Worm (Caenorhabditis elegans): ENCODE results near the gene F59D12.2.

Gene F59D12.2

ce11 chrX:15681393-15681792 lies 5.9 kb upstream of the F59D12.2 start, which contains the start of gene gpn-1:
gpn-1 (plus strand) TSS chrX:15681693.
- TF ChIP-seq hmg-4 (GFP tag; optimal IDR thresholded peaks at IDR 0.05), result no peak
- TF ChIP-seq aly-1 (tag; optimal IDR thresholded peaks at IDR 0.05), result no peak
- TF ChIP-seq ets-7 (tag; optimal IDR thresholded peaks at IDR 0.05), result no peak
- TF ChIP-seq hnd-1 (tag; optimal IDR thresholded peaks at IDR 0.05), result no peak
- no peak for TF ChIP-seq ceh-13 (GFP tag; optimal IDR thresholded peaks at IDR 0.05)
- no peak for TF ChIP-seq F13C5.2 (tag; optimal IDR thresholded peaks at IDR 0.05)
- TF ChIP-seq pes-1 (GFP tag; IDR thresholded peaks at IDR 0.05), result no peak
- TF ChIP-seq hmbx-1 (tag; optimal IDR thresholded peaks at IDR 0.05), result no peak
- TF ChIP-seq tra-4 (tag; optimal IDR thresholded peaks at IDR 0.05), result no peak

DNA sequence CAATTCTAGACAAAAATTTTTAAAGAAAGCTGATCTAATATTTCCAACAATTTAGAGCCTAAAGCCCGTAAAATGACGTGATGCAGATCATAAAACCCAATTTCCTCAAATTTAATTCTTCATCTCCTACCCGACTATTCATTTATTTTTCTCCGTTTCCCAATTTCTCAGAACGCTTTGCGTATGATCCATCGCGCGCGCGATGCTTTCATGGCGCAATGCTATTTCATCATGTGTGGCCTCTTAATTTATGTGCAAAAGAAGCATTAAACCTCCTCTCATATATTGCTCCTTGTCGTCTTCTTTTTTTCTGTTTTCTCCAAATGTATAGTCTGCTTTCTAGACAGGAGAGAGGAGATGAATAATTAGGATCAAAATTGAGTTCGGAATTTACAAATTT lies 6.8 kb downstream of the F59D12.2 start:
- TF ChIP-seq ceh-13 (GFP tag; optimal IDR thresholded peaks at IDR 0.05), result no peak
- TF ChIP-seq ets-7 (tag; optimal IDR thresholded peaks at IDR 0.05), result no peak
- TF ChIP-seq F13C5.2 (tag; optimal IDR thresholded peaks at IDR 0.05), result no peak
- TF ChIP-seq tbx-11 (GFP tag; IDR thresholded peaks at IDR 0.05), result no peak
- TF ChIP-seq scrt-1 (GFP tag; IDR thresholded peaks at IDR 0.05), result no peak
- TF ChIP-seq hmg-4 (GFP tag; optimal IDR thresholded peaks at IDR 0.05), result no peak
- no peak for TF ChIP-seq hnd-1 (tag; optimal IDR thresholded peaks at IDR 0.05)
- TF ChIP-seq pes-1 (GFP tag; IDR thresholded peaks at IDR 0.05), result no peak
- no peak for TF ChIP-seq B0310.2 (tag; optimal IDR thresholded peaks at IDR 0.05)
- no peak for TF ChIP-seq tbx-37 (GFP tag; conservative IDR thresholded peaks at IDR 0.05)
- no peak for TF ChIP-seq sea-1 (GFP tag; conservative IDR thresholded peaks at IDR 0.05)
- TF ChIP-seq tra-4 (tag; optimal IDR thresholded peaks at IDR 0.05), result no peak
- TF ChIP-seq flt-1 (GFP tag; IDR thresholded peaks at IDR 0.05), result no peak
- TF ChIP-seq ceh-36 (tag; optimal IDR thresholded peaks at IDR 0.05), result no peak
- TF ChIP-seq hmbx-1 (tag; optimal IDR thresholded peaks at IDR 0.05), result no peak
- no peak for TF ChIP-seq ama-1 (optimal IDR thresholded peaks at IDR 0.05)
- TF ChIP-seq aly-1 (tag; optimal IDR thresholded peaks at IDR 0.05), result no peak

DNA sequence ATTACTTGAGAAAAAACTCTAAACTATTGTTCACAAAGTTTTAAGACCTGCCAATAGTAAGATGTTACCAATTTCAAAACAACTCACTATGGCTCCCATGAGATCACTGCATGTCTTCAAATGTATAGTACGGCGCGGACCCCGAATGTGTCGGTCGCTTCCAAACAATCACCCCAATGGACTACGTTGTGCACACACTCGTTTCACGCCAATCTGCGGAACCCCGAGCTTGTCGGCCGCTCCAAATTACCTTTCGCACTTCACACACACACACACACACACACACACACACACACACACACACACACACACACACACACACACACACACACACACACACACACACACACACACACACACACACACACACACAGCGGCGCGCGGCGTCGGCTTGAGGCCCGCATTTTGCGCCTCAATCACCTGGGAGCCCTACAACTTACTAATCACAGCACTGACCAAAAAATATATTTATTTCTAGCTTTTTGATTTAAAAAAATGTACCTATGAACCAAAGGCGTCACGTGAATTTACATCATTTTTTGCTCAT lies 7.4 kb downstream of the F59D12.2 start:
- no peak for TF ChIP-seq ceh-13 (GFP tag; optimal IDR thresholded peaks at IDR 0.05)
- TF ChIP-seq ceh-36 (tag; optimal IDR thresholded peaks at IDR 0.05), result no peak
- TF ChIP-seq flt-1 (GFP tag; IDR thresholded peaks at IDR 0.05), result no peak
- TF ChIP-seq hmbx-1 (tag; optimal IDR thresholded peaks at IDR 0.05), result no peak
- no peak for TF ChIP-seq ama-1 (optimal IDR thresholded peaks at IDR 0.05)
- no peak for TF ChIP-seq ets-7 (tag; optimal IDR thresholded peaks at IDR 0.05)
- no peak for TF ChIP-seq scrt-1 (GFP tag; IDR thresholded peaks at IDR 0.05)
- TF ChIP-seq tbx-37 (GFP tag; conservative IDR thresholded peaks at IDR 0.05), result no peak
- TF ChIP-seq F13C5.2 (tag; optimal IDR thresholded peaks at IDR 0.05), result no peak
- TF ChIP-seq tra-4 (tag; optimal IDR thresholded peaks at IDR 0.05), result no peak
- no peak for TF ChIP-seq sea-1 (GFP tag; conservative IDR thresholded peaks at IDR 0.05)
- no peak for TF ChIP-seq aly-1 (tag; optimal IDR thresholded peaks at IDR 0.05)
- no peak for TF ChIP-seq hmg-4 (GFP tag; optimal IDR thresholded peaks at IDR 0.05)

DNA sequence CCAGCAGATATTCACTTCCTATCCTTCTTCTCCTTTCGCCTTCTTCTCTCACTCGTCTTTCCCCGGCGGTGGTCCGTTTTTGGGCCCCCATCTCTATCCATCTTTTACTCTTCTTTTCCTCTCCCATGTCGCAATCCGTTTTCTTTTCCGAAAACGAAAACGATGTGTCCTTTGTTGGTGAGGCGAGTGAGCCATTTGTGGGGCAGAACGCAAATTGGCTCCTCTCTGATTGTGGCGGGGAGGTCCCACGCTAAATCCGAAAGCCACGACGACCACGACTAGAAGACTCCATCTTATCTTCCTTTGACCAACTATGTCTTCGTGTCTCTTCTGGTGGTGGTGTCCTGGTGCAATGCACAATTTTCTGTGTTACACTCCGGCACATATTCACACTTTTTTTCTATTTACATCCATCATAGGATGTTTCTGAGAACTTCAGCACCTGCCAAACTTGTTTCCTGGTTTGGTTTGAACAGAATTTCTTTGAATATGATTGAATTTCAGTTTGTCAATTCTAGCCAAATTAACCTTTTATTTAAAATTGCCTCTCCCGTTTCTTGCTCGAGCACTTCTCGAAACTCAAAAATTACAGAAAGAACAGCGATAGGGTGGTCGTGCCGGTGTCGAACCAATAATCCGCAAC lies 9.2 kb downstream of the F59D12.2 start, which contains the start of gene pcdr-1:
Gene pcdr-1, plus strand, starts transcription at position 593 of the 643 bp plus-strand sequence.
- TF ChIP-seq scrt-1 (GFP tag; IDR thresholded peaks at IDR 0.05) (no peak), B0310.2 (tag; optimal IDR thresholded peaks at IDR 0.05) (no peak), ets-7 (tag; optimal IDR thresholded peaks at IDR 0.05) (no peak), hmbx-1 (tag; optimal IDR thresholded peaks at IDR 0.05) (no peak), tbx-37 (GFP tag; conservative IDR thresholded peaks at IDR 0.05) (no peak), sea-1 (GFP tag; conservative IDR thresholded peaks at IDR 0.05) (no peak), tbx-11 (GFP tag; IDR thresholded peaks at IDR 0.05) (no peak), ceh-36 (tag; optimal IDR thresholded peaks at IDR 0.05) (no peak), aly-1 (tag; optimal IDR thresholded peaks at IDR 0.05) (no peak), pes-1 (GFP tag; IDR thresholded peaks at IDR 0.05) (no peak), tra-4 (tag; optimal IDR thresholded peaks at IDR 0.05) (no peak), ama-1 (optimal IDR thresholded peaks at IDR 0.05) (no peak), hmg-4 (GFP tag; optimal IDR thresholded peaks at IDR 0.05) (no peak)

ce11 chrX:15663740-15664139 lies 11.8 kb downstream of the F59D12.2 start:
- no peak for TF ChIP-seq hmg-4 (GFP tag; optimal IDR thresholded peaks at IDR 0.05)
- no peak for TF ChIP-seq tra-4 (tag; optimal IDR thresholded peaks at IDR 0.05)
- TF ChIP-seq F13C5.2 (tag; optimal IDR thresholded peaks at IDR 0.05), result no peak
- TF ChIP-seq ama-1 (optimal IDR thresholded peaks at IDR 0.05), result no peak
- TF ChIP-seq flt-1 (GFP tag; IDR thresholded peaks at IDR 0.05), result no peak
- no peak for TF ChIP-seq hmbx-1 (tag; optimal IDR thresholded peaks at IDR 0.05)
- no peak for TF ChIP-seq scrt-1 (GFP tag; IDR thresholded peaks at IDR 0.05)

ce11 chrX:15659561-15659960 lies 16.0 kb downstream of the F59D12.2 start:
- TF ChIP-seq hmbx-1 (tag; optimal IDR thresholded peaks at IDR 0.05) (no peak), F13C5.2 (tag; optimal IDR thresholded peaks at IDR 0.05) (no peak), ceh-13 (GFP tag; optimal IDR thresholded peaks at IDR 0.05) (no peak), ets-7 (tag; optimal IDR thresholded peaks at IDR 0.05) (no peak), tbx-37 (GFP tag; conservative IDR thresholded peaks at IDR 0.05) (no peak), B0310.2 (tag; optimal IDR thresholded peaks at IDR 0.05) (no peak), ceh-36 (tag; optimal IDR thresholded peaks at IDR 0.05) (no peak), ama-1 (optimal IDR thresholded peaks at IDR 0.05) (no peak), aly-1 (tag; optimal IDR thresholded peaks at IDR 0.05) (no peak), hnd-1 (tag; optimal IDR thresholded peaks at IDR 0.05) (no peak), hmg-4 (GFP tag; optimal IDR thresholded peaks at IDR 0.05) (no peak), flt-1 (GFP tag; IDR thresholded peaks at IDR 0.05) (no peak), tra-4 (tag; optimal IDR thresholded peaks at IDR 0.05) (no peak), pes-1 (GFP tag; IDR thresholded peaks at IDR 0.05) (no peak), sea-1 (GFP tag; conservative IDR thresholded peaks at IDR 0.05) (no peak), tbx-11 (GFP tag; IDR thresholded peaks at IDR 0.05) (no peak), scrt-1 (GFP tag; IDR thresholded peaks at IDR 0.05) (no peak)

DNA sequence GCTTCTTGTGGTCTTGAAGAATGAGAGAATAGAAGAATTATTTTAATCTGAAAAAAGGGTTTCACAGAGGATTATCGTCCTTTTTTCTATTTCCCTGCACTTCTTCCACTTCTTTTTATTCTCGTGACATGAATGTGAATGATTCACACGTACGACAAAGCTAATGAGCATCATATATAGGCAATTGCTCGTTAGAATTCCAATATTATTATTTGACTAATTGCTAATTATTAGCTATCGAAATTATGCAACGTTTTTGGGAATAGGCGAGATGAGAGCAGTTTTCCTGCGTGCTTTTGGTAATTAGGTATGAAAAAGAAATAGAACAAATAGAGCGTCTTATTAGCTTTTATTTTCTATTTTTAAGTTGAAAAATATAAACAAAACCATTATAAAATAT lies 17.7 kb downstream of the F59D12.2 start:
- TF ChIP-seq sea-1 (GFP tag; conservative IDR thresholded peaks at IDR 0.05), result no peak
- TF ChIP-seq ama-1 (optimal IDR thresholded peaks at IDR 0.05), result no peak
- no peak for TF ChIP-seq hmbx-1 (tag; optimal IDR thresholded peaks at IDR 0.05)
- no peak for TF ChIP-seq aly-1 (tag; optimal IDR thresholded peaks at IDR 0.05)
- no peak for TF ChIP-seq flt-1 (GFP tag; IDR thresholded peaks at IDR 0.05)
- no peak for TF ChIP-seq tra-4 (tag; optimal IDR thresholded peaks at IDR 0.05)
- TF ChIP-seq tbx-37 (GFP tag; conservative IDR thresholded peaks at IDR 0.05), result no peak
- no peak for TF ChIP-seq ceh-36 (tag; optimal IDR thresholded peaks at IDR 0.05)
- no peak for TF ChIP-seq ceh-13 (GFP tag; optimal IDR thresholded peaks at IDR 0.05)
- no peak for TF ChIP-seq B0310.2 (tag; optimal IDR thresholded peaks at IDR 0.05)
- TF ChIP-seq hmg-4 (GFP tag; optimal IDR thresholded peaks at IDR 0.05), result no peak
- TF ChIP-seq tbx-11 (GFP tag; IDR thresholded peaks at IDR 0.05), result no peak
- no peak for TF ChIP-seq scrt-1 (GFP tag; IDR thresholded peaks at IDR 0.05)

Data from whole organism, early embryonic.